Worm (Caenorhabditis elegans) whole organism, midembryonic: ENCODE measurements around the gene F38B2.6.

Experiments
- T22C8.4 ChIP-seq: fragments of 200-800 bp; sonication (Bioruptor generic); IDR thresholded peaks from 2 replicates; pipeline ENCODE4 v1.3.6; 2022; ENCODE audit warnings: missing genetic modification characterization, missing compliant biosample characterization
- ref-1 ChIP-seq: fragments of 200-800 bp; sonication (Bioruptor generic); conservative IDR thresholded peaks from 2 replicates; pipeline ENCODE4 v1.3.6; 2022; ENCODE audit warnings: missing genetic modification reagents, missing genetic modification characterization, missing compliant biosample characterization
- tab-1 ChIP-seq: fragments of 200-800 bp; sonication (Bioruptor generic); IDR thresholded peaks from 2 replicates; pipeline ENCODE4 v1.3.6; 2022; ENCODE audit warnings: missing genetic modification characterization, missing compliant biosample characterization

ce11 chrX:11290528-11290927 lies 9.5 kb upstream of the F38B2.6 start:
- TF ChIP-seq ref-1 (no peak), T22C8.4 (peak; percentile 64), tab-1 (GFP tag; lab: Robert Waterston, UW) (no peak)
